Fruit fly (Drosophila melanogaster) Kc167 (cell line): Measurements from ENCODE around the gene CG18473.

Experiments
- h ChIP-seq: fragments of >200 bp; optimal IDR thresholded peaks from 3 replicates; lab custom pipeline; 2018; ENCODE audit warnings: missing external identifiers
- ttk ChIP-seq: sonication (Bioruptor generic); optimal IDR thresholded peaks from 2 replicates; lab custom pipeline; 2017; ENCODE audit warnings: missing external identifiers

DNA sequence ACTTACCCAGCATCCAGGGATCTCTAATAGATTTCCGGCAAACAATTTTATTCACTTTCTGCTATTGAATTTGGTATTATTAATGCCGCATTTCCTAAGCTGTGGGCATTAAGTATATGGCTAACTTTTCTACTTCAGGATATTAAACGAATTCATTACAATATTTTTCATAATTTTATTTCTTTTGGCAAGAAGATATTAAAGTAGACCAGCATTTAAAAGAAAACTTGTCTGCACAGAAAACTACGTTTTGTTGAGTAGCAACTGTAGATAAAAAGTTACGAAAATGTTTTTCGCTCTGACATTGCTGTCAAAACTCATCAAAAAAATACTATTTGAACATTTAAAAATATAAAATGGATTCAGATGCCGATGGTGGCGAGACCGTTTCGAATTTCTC lies 41.6 kb upstream of the CG18473 start, which contains the start of gene HP1e:
- no peak for TF ChIP-seq h
- TF ChIP-seq ttk (lab: Kevin White, UChicago) = no peak
